Worm (Caenorhabditis elegans) whole organism, L2 larva: ENCODE results near the gene srtx-1.

ENCODE experiments used
- C34F6.9 ChIP-seq: fragments of 150-350 bp; optimal IDR thresholded peaks from 2 replicates; lab custom pipeline; 2014; ENCODE audit warnings: missing biosample characterization, missing genetic modification characterization
- F13H6.1 ChIP-seq: sonication (generic microtip); optimal IDR thresholded peaks from 2 replicates; lab custom pipeline; 2016; ENCODE audit warnings: missing genetic modification characterization, missing compliant biosample characterization
- R02D3.7 ChIP-seq: fragments of 150-350 bp; optimal IDR thresholded peaks from 2 replicates; lab custom pipeline; 2014; ENCODE audit warnings: missing biosample characterization, missing genetic modification characterization
- Y55F3AM.14 ChIP-seq: fragments of 200-800 bp; sonication (Bioruptor generic); optimal IDR thresholded peaks from 2 replicates; lab custom pipeline; 2018; ENCODE audit warnings: mild to moderate bottlenecking, missing genetic modification characterization, missing compliant biosample characterization
- ZK546.5 ChIP-seq: sonication (generic microtip); optimal IDR thresholded peaks from 2 replicates; lab custom pipeline; 2017; ENCODE audit warnings: missing biosample characterization, missing genetic modification characterization
- alr-1 ChIP-seq: fragments of 150-350 bp; optimal IDR thresholded peaks from 2 replicates; lab custom pipeline; 2014; ENCODE audit warnings: missing biosample characterization, missing genetic modification characterization
- aly-2 ChIP-seq: fragments of 150-350 bp; optimal IDR thresholded peaks from 2 replicates; lab custom pipeline; 2014; ENCODE audit warnings: missing biosample characterization, missing genetic modification characterization
- ama-1 ChIP-seq: fragments of 150-350 bp; optimal IDR thresholded peaks from 2 replicates; lab custom pipeline; 2018; ENCODE audit warnings: inconsistent platforms
- blmp-1 ChIP-seq: sonication (generic microtip); optimal IDR thresholded peaks from 2 replicates; lab custom pipeline; 2017; ENCODE audit warnings: missing genetic modification characterization, mild to moderate bottlenecking, missing compliant biosample characterization, antibody characterized with exemption, moderate library complexity; ENCODE audit not compliant: insufficient read depth
- ceh-16 ChIP-seq: fragments of 150-350 bp; optimal IDR thresholded peaks from 2 replicates; lab custom pipeline; 2014; ENCODE audit warnings: missing biosample characterization, missing genetic modification characterization
- ceh-82 ChIP-seq: fragments of 150-350 bp; optimal IDR thresholded peaks from 2 replicates; lab custom pipeline; 2014; ENCODE audit warnings: missing biosample characterization, missing genetic modification characterization
- crh-2 ChIP-seq: sonication (generic microtip); optimal IDR thresholded peaks from 2 replicates; lab custom pipeline; 2017; ENCODE audit warnings: missing biosample characterization, missing genetic modification characterization
- dmd-4 ChIP-seq: sonication (generic microtip); optimal IDR thresholded peaks from 2 replicates; lab custom pipeline; 2017; ENCODE audit warnings: missing biosample characterization, missing genetic modification characterization
- egl-27 ChIP-seq: sonication (generic microtip); optimal IDR thresholded peaks from 3 replicates; lab custom pipeline; 2017; ENCODE audit warnings: missing biosample characterization, missing genetic modification reagents, missing genetic modification characterization
- elt-1 ChIP-seq: fragments of 150-350 bp; optimal IDR thresholded peaks from 2 replicates; lab custom pipeline; 2014; ENCODE audit warnings: missing biosample characterization, missing genetic modification characterization
- elt-3 ChIP-seq: sonication (generic microtip); optimal IDR thresholded peaks from 2 replicates; lab custom pipeline; 2017; ENCODE audit warnings: missing biosample characterization, missing genetic modification characterization
- fos-1 ChIP-seq: fragments of 150-350 bp; optimal IDR thresholded peaks from 2 replicates; lab custom pipeline; 2014; ENCODE audit warnings: missing biosample characterization, missing genetic modification characterization
- gmeb-1 ChIP-seq: fragments of 150-350 bp; optimal IDR thresholded peaks from 2 replicates; lab custom pipeline; 2014; ENCODE audit warnings: missing biosample characterization, missing genetic modification characterization
- lin-11 ChIP-seq: fragments of 150-350 bp; sonication (generic microtip); optimal IDR thresholded peaks from 2 replicates; lab custom pipeline; 2014; ENCODE audit warnings: missing biosample characterization, missing genetic modification characterization, inconsistent platforms, mixed read lengths
- lin-13 ChIP-seq: fragments of 150-350 bp; optimal IDR thresholded peaks from 2 replicates; lab custom pipeline; 2014; ENCODE audit warnings: missing biosample characterization, missing genetic modification reagents, missing genetic modification characterization
- lin-39 ChIP-seq: fragments of 150-350 bp; optimal IDR thresholded peaks from 2 replicates; lab custom pipeline; 2014; ENCODE audit warnings: missing biosample characterization, missing genetic modification reagents, missing genetic modification characterization
- lsy-2 ChIP-seq, 2 experiments: fragments of 150-350 bp in 1 of 2; sonication (generic microtip) in 1 of 2; optimal IDR thresholded peaks; 2 replicates each; lab custom pipeline; 2014 to 2017; ENCODE audit warnings: missing biosample characterization in 2 of 2, missing genetic modification characterization in 2 of 2
- mab-5 ChIP-seq: fragments of 150-350 bp; optimal IDR thresholded peaks from 2 replicates; lab custom pipeline; 2014; ENCODE audit warnings: missing biosample characterization, missing genetic modification characterization
- mbf-1 ChIP-seq: sonication (generic microtip); optimal IDR thresholded peaks from 2 replicates; lab custom pipeline; 2017; ENCODE audit warnings: missing biosample characterization, missing genetic modification characterization
- mdl-1 ChIP-seq, 2 experiments: fragments of 150-350 bp in 1 of 2; sonication (generic microtip) in 1 of 2; optimal IDR thresholded peaks; 2 replicates each; lab custom pipeline; 2017; ENCODE audit warnings: missing biosample characterization in 2 of 2, missing genetic modification characterization in 2 of 2
- nhr-10 ChIP-seq: sonication (generic microtip); optimal IDR thresholded peaks from 2 replicates; lab custom pipeline; 2017; ENCODE audit warnings: missing biosample characterization, missing genetic modification characterization
- nhr-11 ChIP-seq: fragments of 150-350 bp; optimal IDR thresholded peaks from 2 replicates; lab custom pipeline; 2014; ENCODE audit warnings: missing biosample characterization, missing genetic modification characterization
- nhr-12 ChIP-seq: fragments of 150-350 bp; optimal IDR thresholded peaks from 2 replicates; lab custom pipeline; 2014; ENCODE audit warnings: missing biosample characterization, missing genetic modification characterization
- nhr-129 ChIP-seq: fragments of 150-350 bp; optimal IDR thresholded peaks from 2 replicates; lab custom pipeline; 2014; ENCODE audit warnings: missing biosample characterization, missing genetic modification characterization
- nhr-21 ChIP-seq: fragments of 150-350 bp; optimal IDR thresholded peaks from 2 replicates; lab custom pipeline; 2014; ENCODE audit warnings: missing biosample characterization, missing genetic modification characterization
- nhr-23 ChIP-seq: fragments of 150-350 bp; optimal IDR thresholded peaks from 2 replicates; lab custom pipeline; 2014; ENCODE audit warnings: missing biosample characterization, missing genetic modification reagents, missing genetic modification characterization
- nhr-237 ChIP-seq: fragments of 150-350 bp; optimal IDR thresholded peaks from 2 replicates; lab custom pipeline; 2014; ENCODE audit warnings: missing biosample characterization, missing genetic modification characterization
- nhr-25 ChIP-seq: fragments of 150-350 bp; sonication (generic microtip); optimal IDR thresholded peaks from 3 replicates; lab custom pipeline; 2014; ENCODE audit warnings: missing biosample characterization, missing genetic modification characterization
- nhr-6 ChIP-seq: fragments of 150-350 bp; optimal IDR thresholded peaks from 2 replicates; lab custom pipeline; 2014; ENCODE audit warnings: missing biosample characterization, missing genetic modification characterization
- nhr-77 ChIP-seq: fragments of 150-350 bp; optimal IDR thresholded peaks from 2 replicates; lab custom pipeline; 2014; ENCODE audit warnings: missing biosample characterization, missing genetic modification characterization
- peb-1 ChIP-seq: fragments of 150-350 bp; optimal IDR thresholded peaks from 2 replicates; lab custom pipeline; 2014; ENCODE audit warnings: missing biosample characterization, missing genetic modification characterization
- sem-4 ChIP-seq: fragments of 150-350 bp; optimal IDR thresholded peaks from 2 replicates; lab custom pipeline; 2014; ENCODE audit warnings: missing biosample characterization, missing genetic modification reagents, missing genetic modification characterization
- skn-1 ChIP-seq: sonication (generic microtip); optimal IDR thresholded peaks from 2 replicates; lab custom pipeline; 2017; ENCODE audit warnings: missing biosample characterization, missing genetic modification characterization
- sma-3 ChIP-seq: sonication (generic microtip); optimal IDR thresholded peaks from 2 replicates; lab custom pipeline; 2016; ENCODE audit warnings: missing genetic modification reagents, missing genetic modification characterization, missing compliant biosample characterization
- sma-9 ChIP-seq, 2 experiments: fragments of 150-350 bp in 1 of 2; sonication (generic microtip) in 1 of 2; optimal IDR thresholded peaks; 2 replicates each; lab custom pipeline; 2014 to 2016; ENCODE audit warnings: missing genetic modification characterization in 2 of 2, mild to moderate bottlenecking in 1 of 2, missing biosample characterization in 1 of 2, missing compliant biosample characterization in 1 of 2, missing genetic modification reagents in 1 of 2, moderate library complexity in 1 of 2
- snpc-4 ChIP-seq: fragments of 150-350 bp; optimal IDR thresholded peaks from 2 replicates; lab custom pipeline; 2014; ENCODE audit warnings: missing biosample characterization, missing genetic modification characterization
- unc-39 ChIP-seq: fragments of 150-350 bp; optimal IDR thresholded peaks from 2 replicates; lab custom pipeline; 2014; ENCODE audit warnings: missing biosample characterization, missing genetic modification characterization
- unc-55 ChIP-seq: fragments of 150-350 bp; sonication (generic microtip); optimal IDR thresholded peaks from 3 replicates; lab custom pipeline; 2014; ENCODE audit warnings: missing biosample characterization, missing genetic modification reagents, missing genetic modification characterization
- unc-62 ChIP-seq: fragments of 150-350 bp; optimal IDR thresholded peaks from 2 replicates; lab custom pipeline; 2014; ENCODE audit warnings: missing biosample characterization, missing genetic modification reagents, missing genetic modification characterization
- zag-1 ChIP-seq: fragments of 150-350 bp; optimal IDR thresholded peaks from 2 replicates; lab custom pipeline; 2014; ENCODE audit warnings: missing biosample characterization, missing genetic modification characterization
- ztf-1 ChIP-seq: fragments of 200-800 bp; sonication (Bioruptor generic); conservative IDR thresholded peaks from 2 replicates; pipeline ENCODE4 v1.3.6; 2022; ENCODE audit warnings: missing genetic modification characterization, missing compliant biosample characterization
- ztf-11 ChIP-seq: sonication (generic microtip); optimal IDR thresholded peaks from 2 replicates; lab custom pipeline; 2017; ENCODE audit warnings: missing biosample characterization, missing genetic modification characterization
- ztf-4 ChIP-seq: fragments of 150-350 bp; optimal IDR thresholded peaks from 2 replicates; lab custom pipeline; 2014; ENCODE audit warnings: missing biosample characterization, missing genetic modification characterization

The srtx-1 gene

DNA sequence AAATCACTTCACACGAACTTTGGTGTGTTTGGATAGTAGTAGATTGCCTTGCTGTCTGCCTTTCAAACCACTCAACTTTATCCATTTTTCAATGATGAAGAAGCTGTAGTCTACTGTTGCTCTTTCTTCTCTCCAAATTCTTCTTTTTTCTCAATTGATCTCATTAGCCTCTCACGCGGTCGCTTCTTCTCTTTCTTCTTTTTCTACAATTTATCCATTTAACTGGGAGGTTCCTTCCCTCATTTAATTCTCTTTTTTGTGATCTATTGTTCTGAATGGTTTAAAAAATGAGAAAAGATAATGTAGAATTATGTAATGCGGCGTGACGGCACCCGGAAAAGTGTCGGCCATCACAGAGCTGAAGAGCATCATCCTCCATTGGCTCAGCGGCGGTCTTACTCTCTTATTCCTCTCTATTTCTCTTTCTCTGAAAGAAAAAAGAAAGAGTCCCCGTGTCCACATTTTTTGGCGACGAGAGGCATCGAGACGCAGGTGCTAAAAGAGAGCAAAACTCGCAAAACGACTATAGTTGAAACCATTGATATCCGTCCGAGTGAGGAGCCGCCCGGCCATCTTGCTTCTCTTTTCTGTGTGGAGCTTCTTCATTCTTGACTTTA lies 20.4 kb upstream of the srtx-1 start:
- TF ChIP-seq C34F6.9, result peak; percentile 23
- TF ChIP-seq sma-9 (GFP tag; optimal IDR thresholded peaks at IDR 0.05; lab: Kevin White, UChicago), result peak; percentile 59
- TF ChIP-seq sma-9 (tag; optimal IDR thresholded peaks at IDR 0.05; lab: Kevin White, UChicago), result no peak
- TF ChIP-seq nhr-129, result peak; percentile 40
- peak; percentile 55 for TF ChIP-seq F13H6.1 (tag; lab: Kevin White, UChicago)
- TF ChIP-seq sma-3, result no peak
- TF ChIP-seq lsy-2 (tag; optimal IDR thresholded peaks at IDR 0.05; lab: Kevin White, UChicago), result peak in 1 of 2 experiments; percentile 17
- peak in 1 of 2 experiments; percentile 8 for TF ChIP-seq mdl-1 (tag; optimal IDR thresholded peaks at IDR 0.05; lab: Kevin White, UChicago)
- no peak for TF ChIP-seq nhr-11 (tag; lab: Kevin White, UChicago)
- no peak for TF ChIP-seq nhr-12 (tag; lab: Kevin White, UChicago)
- peak; percentile 50 for TF ChIP-seq unc-55 (GFP tag; lab: Kevin White, UChicago)
- TF ChIP-seq, all 48 proteins: peak for 7

DNA sequence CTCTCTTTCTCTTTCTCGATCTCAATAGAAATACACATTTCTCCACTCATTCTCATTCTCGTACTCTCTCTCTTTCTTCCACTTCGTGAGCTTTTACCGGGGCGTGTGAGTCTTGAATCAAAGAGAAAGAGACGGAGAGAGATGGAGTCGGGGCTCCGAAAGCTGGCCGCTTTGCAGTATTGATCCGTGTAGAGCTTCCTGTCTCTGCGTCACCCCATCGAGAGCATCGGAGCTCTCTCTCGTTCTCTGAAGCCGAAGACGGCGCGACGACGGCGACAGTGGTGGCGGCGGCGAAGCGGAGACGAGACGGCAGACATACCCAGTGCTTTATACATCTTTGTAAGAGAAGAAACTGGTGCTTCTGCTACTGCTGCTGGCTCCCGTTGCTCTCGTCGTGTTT lies 18.9 kb upstream of the srtx-1 start:
- TF ChIP-seq nhr-25 (tag; lab: Kevin White, UChicago) (no peak), sma-9 (GFP tag; optimal IDR thresholded peaks at IDR 0.05; lab: Kevin White, UChicago) (peak; percentile 75), sma-9 (tag; optimal IDR thresholded peaks at IDR 0.05; lab: Kevin White, UChicago) (no peak), nhr-129 (peak; percentile 87), ceh-16 (tag; lab: Kevin White, UChicago) (no peak), elt-3 (tag; lab: Kevin White, UChicago) (no peak), nhr-23 (no peak), mdl-1 (tag; optimal IDR thresholded peaks at IDR 0.05; lab: Kevin White, UChicago) (peak in 1 of 2 experiments; percentile 74), mab-5 (tag; lab: Kevin White, UChicago) (peak; percentile 67), nhr-10 (tag; lab: Kevin White, UChicago) (no peak), lin-39 (tag; lab: Kevin White, UChicago) (no peak), ZK546.5 (tag; lab: Kevin White, UChicago) (no peak), nhr-237 (tag; lab: Kevin White, UChicago) (no peak), lin-13 (GFP tag; lab: Kevin White, UChicago) (peak; percentile 59), elt-1 (tag; lab: Kevin White, UChicago) (no peak), ama-1 (lab: Kevin White, UChicago) (no peak), nhr-77 (tag; lab: Kevin White, UChicago) (no peak), skn-1 (tag; lab: Kevin White, UChicago) (no peak), zag-1 (tag; lab: Kevin White, UChicago) (peak; percentile 94), C34F6.9 (peak; percentile 92), blmp-1 (tag; lab: Kevin White, UChicago) (no peak), unc-55 (GFP tag; lab: Kevin White, UChicago) (peak; percentile 89), aly-2 (no peak), ztf-11 (no peak), nhr-12 (tag; lab: Kevin White, UChicago) (no peak), fos-1 (peak; percentile 59), nhr-11 (tag; lab: Kevin White, UChicago) (no peak), lin-11 (tag; lab: Kevin White, UChicago) (peak; percentile 81), sem-4 (tag; lab: Kevin White, UChicago) (peak; percentile 82), crh-2 (tag; lab: Kevin White, UChicago) (peak; percentile 72), nhr-6 (tag; lab: Kevin White, UChicago) (peak; percentile 42), dmd-4 (tag; lab: Kevin White, UChicago) (no peak), unc-39 (no peak), nhr-21 (tag; lab: Kevin White, UChicago) (no peak), ztf-4 (tag; lab: Kevin White, UChicago) (peak; percentile 56), Y55F3AM.14 (GFP tag; lab: Kevin White, UChicago) (peak; percentile 57), R02D3.7 (tag; lab: Kevin White, UChicago) (no peak), ztf-1 (GFP tag; lab: Robert Waterston, UW) (no peak), gmeb-1 (no peak), egl-27 (tag; lab: Kevin White, UChicago) (peak; percentile 65), mbf-1 (no peak), peb-1 (tag; lab: Kevin White, UChicago) (no peak), alr-1 (tag; lab: Kevin White, UChicago) (no peak), lsy-2 (tag; optimal IDR thresholded peaks at IDR 0.05; lab: Kevin White, UChicago) (peak; percentile 61 to 79), sma-3 (no peak), snpc-4 (no peak), ceh-82 (peak; percentile 32), unc-62 (GFP tag; lab: Kevin White, UChicago) (no peak), F13H6.1 (tag; lab: Kevin White, UChicago) (peak; percentile 88)
